Fruit fly (Drosophila melanogaster) whole organism, embryonic: ENCODE data around the gene Cypl.

ENCODE experiments used
- CG10147 ChIP-seq: fragments of 200-800 bp; sonication (Bioruptor generic); optimal IDR thresholded peaks from 2 replicates; lab custom pipeline; 2019; ENCODE audit warnings: missing biosample characterization, mild to moderate bottlenecking, missing genetic modification characterization, moderate library complexity
- CG10209 ChIP-seq: fragments of 200-800 bp; sonication (Bioruptor generic); optimal IDR thresholded peaks from 3 replicates; lab custom pipeline; 2017; ENCODE audit warnings: missing biosample characterization, mild to moderate bottlenecking, missing genetic modification characterization, missing genetic modification reagents
- CG10366 ChIP-seq: fragments of 200-800 bp; sonication (Bioruptor generic); IDR thresholded peaks from 2 replicates; pipeline ENCODE4 v1.3.6; 2022; ENCODE audit warnings: missing biosample characterization, missing genetic modification characterization
- CG10654 ChIP-seq: fragments of 200-800 bp; sonication (Bioruptor generic); optimal IDR thresholded peaks from 2 replicates; lab custom pipeline; 2016; ENCODE audit warnings: missing biosample characterization, missing genetic modification characterization
- CG18476 ChIP-seq: fragments of 200-800 bp; sonication (Bioruptor generic); optimal IDR thresholded peaks from 2 replicates; lab custom pipeline; 2016; ENCODE audit warnings: missing biosample characterization, mild to moderate bottlenecking, missing genetic modification characterization
- CG2129 ChIP-seq: fragments of 200-800 bp; sonication (Bioruptor generic); IDR thresholded peaks from 2 replicates; pipeline ENCODE4 v1.3.6; 2022; ENCODE audit warnings: missing biosample characterization, missing genetic modification characterization; ENCODE audit not compliant: partially characterized antibody
- CG2199 ChIP-seq: fragments of 200-800 bp; sonication (Bioruptor generic); IDR thresholded peaks from 3 replicates; pipeline ENCODE4 v1.3.6; 2022; ENCODE audit warnings: missing biosample characterization, missing genetic modification characterization
- CG3065 ChIP-seq: fragments of 200-800 bp; sonication (Bioruptor generic); optimal IDR thresholded peaks from 2 replicates; lab custom pipeline; 2016; ENCODE audit warnings: missing biosample characterization, missing genetic modification characterization
- CG3407 ChIP-seq: fragments of 200-800 bp; sonication (Bioruptor generic); optimal IDR thresholded peaks from 2 replicates; lab custom pipeline; 2018; ENCODE audit warnings: missing biosample characterization, mild to moderate bottlenecking, missing genetic modification characterization
- CG5180 ChIP-seq: fragments of 200-800 bp; sonication (Bioruptor generic); optimal IDR thresholded peaks from 3 replicates; lab custom pipeline; 2017; ENCODE audit warnings: missing biosample characterization, missing genetic modification characterization, mild to moderate bottlenecking, moderate library complexity, missing genetic modification reagents
- CG6765 ChIP-seq: fragments of 200-800 bp; sonication (Bioruptor generic); optimal IDR thresholded peaks from 3 replicates; lab custom pipeline; 2017; ENCODE audit warnings: missing biosample characterization, mild to moderate bottlenecking, missing genetic modification characterization
- CG6813 ChIP-seq: fragments of 200-800 bp; sonication (Bioruptor generic); optimal IDR thresholded peaks from 2 replicates; lab custom pipeline; 2017; ENCODE audit warnings: missing biosample characterization, missing genetic modification characterization, mild to moderate bottlenecking, moderate library complexity, missing genetic modification reagents
- CG7357 ChIP-seq: fragments of 200-800 bp; sonication (Bioruptor generic); IDR thresholded peaks from 3 replicates; pipeline ENCODE4 v1.3.6; 2022; ENCODE audit warnings: missing biosample characterization, missing genetic modification characterization
- CG8924 ChIP-seq: fragments of 200-800 bp; optimal IDR thresholded peaks from 3 replicates; lab custom pipeline; 2019; ENCODE audit warnings: missing biosample characterization, mild to moderate bottlenecking, missing genetic modification characterization, moderate library complexity
- Eip74EF ChIP-seq, 2 experiments: fragments of 200-800 bp in 1 of 2; fragments of >200 bp in 1 of 2; sonication (Bioruptor generic) in 1 of 2; optimal IDR thresholded peaks; 2 replicates each; lab custom pipeline; 2017 to 2019; ENCODE audit warnings: missing biosample characterization in 2 of 2, missing genetic modification characterization in 2 of 2, mild to moderate bottlenecking in 1 of 2, moderate library complexity in 1 of 2
- Ets97D ChIP-seq: fragments of 200-800 bp; sonication (Bioruptor generic); optimal IDR thresholded peaks from 3 replicates; lab custom pipeline; 2016; ENCODE audit warnings: missing biosample characterization, missing genetic modification characterization
- Gug ChIP-seq: fragments of 200-800 bp; sonication (Bioruptor generic); IDR thresholded peaks from 4 replicates; pipeline ENCODE4 v1.3.6; 2022; ENCODE audit warnings: missing biosample characterization, missing genetic modification characterization
- HHEX ChIP-seq: fragments of 200-800 bp; sonication (Bioruptor generic); optimal IDR thresholded peaks from 3 replicates; lab custom pipeline; 2017; ENCODE audit warnings: missing biosample characterization, mild to moderate bottlenecking, missing genetic modification characterization, missing genetic modification reagents
- Hr39 ChIP-seq: fragments of >200 bp; optimal IDR thresholded peaks from 2 replicates; lab custom pipeline; 2017
- NC2α ChIP-seq: fragments of 200-800 bp; sonication (Bioruptor generic); optimal IDR thresholded peaks from 2 replicates; lab custom pipeline; 2016; ENCODE audit warnings: missing biosample characterization, missing genetic modification characterization
- Nf-YB ChIP-seq: fragments of 200-800 bp; sonication (Bioruptor generic); optimal IDR thresholded peaks from 3 replicates; lab custom pipeline; 2019; ENCODE audit warnings: missing biosample characterization, mild to moderate bottlenecking, missing genetic modification characterization, moderate library complexity
- Oaz ChIP-seq: fragments of 200-800 bp; sonication (Bioruptor generic); IDR thresholded peaks from 2 replicates; pipeline ENCODE4 v1.3.6; 2022; ENCODE audit warnings: missing biosample characterization, missing genetic modification characterization
- Optix ChIP-seq: fragments of 200-800 bp; sonication (Bioruptor generic); IDR thresholded peaks from 3 replicates; pipeline ENCODE4 v1.3.6; 2022; ENCODE audit warnings: missing biosample characterization, missing genetic modification characterization
- Ptx1 ChIP-seq: fragments of 200-800 bp; sonication (Bioruptor generic); IDR thresholded peaks from 2 replicates; pipeline ENCODE4 v1.3.6; 2022; ENCODE audit warnings: missing biosample characterization, missing genetic modification characterization
- Vsx1 ChIP-seq: fragments of 200-800 bp; sonication (Bioruptor generic); optimal IDR thresholded peaks from 2 replicates; lab custom pipeline; 2017; ENCODE audit warnings: missing biosample characterization, mild to moderate bottlenecking, missing genetic modification characterization, missing genetic modification reagents
- bsh ChIP-seq, 2 experiments: fragments of 200-800 bp; sonication (Bioruptor generic); optimal IDR thresholded peaks; 2 replicates each; lab custom pipeline; 2017 to 2018; ENCODE audit warnings: mild to moderate bottlenecking in 2 of 2, missing biosample characterization in 2 of 2, missing genetic modification characterization in 2 of 2, moderate library complexity in 1 of 2
- caup ChIP-seq: fragments of 200-800 bp; sonication (Bioruptor generic); optimal IDR thresholded peaks from 3 replicates; lab custom pipeline; 2017; ENCODE audit warnings: missing biosample characterization, mild to moderate bottlenecking, missing genetic modification characterization, moderate library complexity; ENCODE audit not compliant: severe bottlenecking
- cg ChIP-seq: fragments of 200-800 bp; sonication (Bioruptor generic); optimal IDR thresholded peaks from 3 replicates; lab custom pipeline; 2019; ENCODE audit warnings: missing biosample characterization, mild to moderate bottlenecking, missing genetic modification characterization, moderate library complexity
- croc ChIP-seq: fragments of 200-800 bp; sonication (Bioruptor generic); conservative IDR thresholded peaks from 3 replicates; pipeline ENCODE4 v1.3.6; 2022; ENCODE audit warnings: missing biosample characterization, missing genetic modification characterization
- dimm ChIP-seq: fragments of 200-800 bp; sonication (Bioruptor generic); IDR thresholded peaks from 2 replicates; pipeline ENCODE4 v1.3.6; 2022; ENCODE audit warnings: missing biosample characterization, missing genetic modification characterization
- hkb ChIP-seq, 2 experiments: fragments of 200-800 bp in 1 of 2; fragments of >200 bp in 1 of 2; sonication (Bioruptor generic) in 1 of 2; IDR thresholded peaks in 1 of 2; optimal IDR thresholded peaks in 1 of 2; 2 replicates each; pipeline versions ENCODE4 v1.3.6 to Lab custom; 2017 to 2022; ENCODE audit warnings: missing biosample characterization in 1 of 2, missing genetic modification characterization in 1 of 2
- kah ChIP-seq: fragments of 200-800 bp; sonication (Bioruptor generic); optimal IDR thresholded peaks from 2 replicates; lab custom pipeline; 2018; ENCODE audit warnings: missing biosample characterization, mild to moderate bottlenecking, missing genetic modification characterization
- lola ChIP-seq, 3 experiments: fragments of >200 bp in 2 of 3; fragments of 200-800 bp in 1 of 3; sonication (Bioruptor generic) in 1 of 3; optimal IDR thresholded peaks; 2 replicates each; lab custom pipeline; 2017 to 2019; ENCODE audit warnings: missing biosample characterization in 3 of 3, missing genetic modification characterization in 3 of 3, mild to moderate bottlenecking in 1 of 3, moderate library complexity in 1 of 3
- mam ChIP-seq: fragments of 200-800 bp; sonication (Bioruptor generic); optimal IDR thresholded peaks from 3 replicates; lab custom pipeline; 2016; ENCODE audit warnings: missing biosample characterization, missing genetic modification characterization
- pita ChIP-seq: fragments of 200-800 bp; sonication (Bioruptor generic); optimal IDR thresholded peaks from 2 replicates; lab custom pipeline; 2017; ENCODE audit warnings: missing biosample characterization, mild to moderate bottlenecking, missing genetic modification characterization
- prd ChIP-seq, 3 experiments: fragments of >200 bp in 2 of 3; fragments of 200-800 bp in 1 of 3; sonication (Bioruptor generic) in 1 of 3; optimal IDR thresholded peaks in 2 of 3; IDR thresholded peaks in 1 of 3; 2 replicates in 2 of 3; 3 replicates in 1 of 3; pipeline versions ENCODE4 v1.3.6 to Lab custom; 2017 to 2022; ENCODE audit warnings: missing biosample characterization in 1 of 3, missing genetic modification characterization in 1 of 3
- pros ChIP-seq: fragments of 200-800 bp; sonication (Bioruptor generic); optimal IDR thresholded peaks from 3 replicates; lab custom pipeline; 2019; ENCODE audit warnings: missing biosample characterization, mild to moderate bottlenecking, missing genetic modification characterization, moderate library complexity
- repo ChIP-seq: fragments of 200-800 bp; sonication (Bioruptor generic); optimal IDR thresholded peaks from 2 replicates; lab custom pipeline; 2016; ENCODE audit warnings: missing biosample characterization, missing genetic modification characterization
- sens-2 ChIP-seq: fragments of 200-800 bp; sonication (Bioruptor generic); IDR thresholded peaks from 2 replicates; pipeline ENCODE4 v1.3.6; 2022; ENCODE audit warnings: missing biosample characterization, missing genetic modification characterization
- sisA ChIP-seq: fragments of 200-800 bp; sonication (Bioruptor generic); IDR thresholded peaks from 2 replicates; pipeline ENCODE4 v1.3.6; 2022; ENCODE audit warnings: missing biosample characterization, missing genetic modification characterization
- slbo ChIP-seq: fragments of 200-800 bp; sonication (Bioruptor generic); IDR thresholded peaks from 2 replicates; pipeline ENCODE4 v1.3.6; 2022; ENCODE audit warnings: missing biosample characterization, missing genetic modification characterization
- sob ChIP-seq: fragments of 200-800 bp; sonication (Bioruptor generic); IDR thresholded peaks from 2 replicates; pipeline ENCODE4 v1.3.6; 2022; ENCODE audit warnings: missing biosample characterization, missing genetic modification characterization
- tll ChIP-seq, 2 experiments: fragments of 200-800 bp in 1 of 2; fragments of >200 bp in 1 of 2; sonication (Bioruptor generic) in 1 of 2; optimal IDR thresholded peaks; 2 replicates each; lab custom pipeline; 2017 to 2019; ENCODE audit warnings: missing biosample characterization in 2 of 2, missing genetic modification characterization in 2 of 2, mild to moderate bottlenecking in 1 of 2, moderate library complexity in 1 of 2
- wek ChIP-seq: fragments of 200-800 bp; sonication (Bioruptor generic); optimal IDR thresholded peaks from 3 replicates; lab custom pipeline; 2018; ENCODE audit warnings: missing biosample characterization, mild to moderate bottlenecking, missing genetic modification characterization, moderate library complexity
- wor ChIP-seq: fragments of 200-800 bp; sonication (Bioruptor generic); IDR thresholded peaks from 2 replicates; pipeline ENCODE4 v1.3.6; 2022; ENCODE audit warnings: missing biosample characterization, missing genetic modification characterization
- z ChIP-seq: fragments of 200-800 bp; sonication (Bioruptor generic); IDR thresholded peaks from 3 replicates; pipeline ENCODE4 v1.3.6; 2022; ENCODE audit warnings: missing biosample characterization, missing genetic modification characterization
- zfh1 ChIP-seq: fragments of 200-800 bp; sonication (Bioruptor generic); IDR thresholded peaks from 3 replicates; pipeline ENCODE4 v1.3.6; 2022; ENCODE audit warnings: missing biosample characterization, missing genetic modification characterization

Gene Cypl

DNA sequence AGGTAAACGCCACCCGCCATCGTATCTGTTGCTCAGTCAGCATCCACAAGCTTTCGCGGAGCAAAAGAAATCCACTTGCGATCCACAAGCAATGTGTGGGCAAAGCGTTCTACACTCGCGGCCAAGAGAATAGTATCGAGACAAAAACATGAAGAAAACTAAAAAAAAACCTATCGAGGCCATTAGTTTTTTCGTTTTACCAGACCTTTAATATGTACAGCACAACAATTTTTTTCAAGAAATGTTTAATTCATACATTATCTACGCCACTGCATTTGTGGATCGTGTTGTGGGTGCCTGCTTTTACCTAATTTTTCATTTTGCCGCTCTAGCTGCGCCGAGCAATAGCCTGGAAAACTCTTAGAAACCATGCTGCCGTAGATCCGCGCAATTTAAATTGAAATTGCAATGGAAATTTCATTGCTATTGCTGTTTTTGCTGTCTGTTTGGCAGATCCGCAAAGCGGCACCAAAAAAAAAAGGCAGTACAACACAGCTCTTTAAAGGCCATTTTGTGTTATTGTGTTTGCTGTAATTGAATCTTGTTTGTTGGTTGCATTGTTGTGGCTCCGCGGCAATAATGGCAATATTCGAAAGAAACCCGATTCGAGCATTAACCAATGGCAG lies 20.4 kb upstream of the Cypl start:
- TF ChIP-seq Ets97D (GFP tag; lab: Kevin White, UChicago) = no peak
- peak; percentile 68 for TF ChIP-seq sisA
- TF ChIP-seq lola (GFP tag; optimal IDR thresholded peaks at IDR 0.05; lab: Kevin White, UChicago) = peak in 1 of 3 experiments; percentile 18
- TF ChIP-seq cg (GFP tag; lab: Kevin White, UChicago) = no peak
- TF ChIP-seq CG3065 = no peak
- no peak for TF ChIP-seq CG2129
- TF ChIP-seq pita (GFP tag; lab: Kevin White, UChicago) = no peak
- TF ChIP-seq hkb (optimal IDR thresholded peaks at IDR 0.05; lab: Kevin White, UChicago) = no peak
- peak; percentile 90 for TF ChIP-seq hkb (GFP tag; IDR thresholded peaks at IDR 0.05; lab: Robert Waterston, UW)
- peak; percentile 34 for TF ChIP-seq CG18476 (GFP tag; lab: Kevin White, UChicago)
- TF ChIP-seq Eip74EF (GFP tag; optimal IDR thresholded peaks at IDR 0.05; lab: Kevin White, UChicago) = peak in 1 of 2 experiments; percentile 78
- TF ChIP-seq CG3407 (GFP tag; lab: Kevin White, UChicago) = peak; percentile 6
- TF ChIP-seq pros = no peak
- peak; percentile 77 for TF ChIP-seq Ptx1 (GFP tag; lab: Robert Waterston, UW)
- no peak for TF ChIP-seq NC2α
- peak; percentile 82; the same call in 2 of the 3 replicates for TF ChIP-seq CG2199
- no peak for TF ChIP-seq CG6765 (GFP tag; lab: Kevin White, UChicago)
- peak; percentile 56; the same call in 1 of the 3 replicates for TF ChIP-seq Optix (GFP tag; lab: Robert Waterston, UW)
- TF ChIP-seq slbo (GFP tag; lab: Robert Waterston, UW) = peak; percentile 57
- no peak for TF ChIP-seq Hr39 (lab: Kevin White, UChicago)
- peak; percentile 39; the same call in 1 of the 2 replicates for TF ChIP-seq dimm (GFP tag; lab: Robert Waterston, UW)
- TF ChIP-seq z (GFP tag; lab: Robert Waterston, UW) = 0 out of 3 replicates have a peak, but pooled peaks have one; percentile 38
- TF ChIP-seq CG7357 (GFP tag; lab: Robert Waterston, UW) = 0 out of 3 replicates have a peak, but pooled peaks have one; percentile 43
- TF ChIP-seq Gug (GFP tag; lab: Robert Waterston, UW) = peak; percentile 6; the same call in 1 of the 4 replicates
- TF ChIP-seq CG10654 (GFP tag; lab: Kevin White, UChicago) = peak; percentile 28
- TF ChIP-seq CG10366 (GFP tag; lab: Robert Waterston, UW) = peak; percentile 42; the same call in 1 of the 2 replicates
- peak in 1 of 2 experiments; percentile 78 for TF ChIP-seq bsh (GFP tag; optimal IDR thresholded peaks at IDR 0.05; lab: Kevin White, UChicago)
- TF ChIP-seq tll (GFP tag; optimal IDR thresholded peaks at IDR 0.05; lab: Kevin White, UChicago) = no peak
- TF ChIP-seq sob (GFP tag; lab: Robert Waterston, UW) = peak; percentile 74
- TF ChIP-seq Nf-YB (GFP tag; lab: Kevin White, UChicago) = peak; percentile 20
- TF ChIP-seq Vsx1 (GFP tag; lab: Kevin White, UChicago) = no peak
- peak; percentile 67 for TF ChIP-seq CG10147 (GFP tag; lab: Kevin White, UChicago)
- TF ChIP-seq Oaz (GFP tag; lab: Robert Waterston, UW) = no peak
- TF ChIP-seq croc (GFP tag; lab: Robert Waterston, UW) = peak; percentile 27; the same call in 1 of the 3 replicates
- TF ChIP-seq kah (GFP tag; lab: Kevin White, UChicago) = peak; percentile 35
- TF ChIP-seq CG10209 = peak; percentile 25
- peak; percentile 47 for TF ChIP-seq HHEX (GFP tag; lab: Kevin White, UChicago)
- TF ChIP-seq CG5180 = peak; percentile 64
- TF ChIP-seq CG8924 = peak; percentile 37
- no peak for TF ChIP-seq prd (optimal IDR thresholded peaks at IDR 0.05; lab: Kevin White, UChicago)
- TF ChIP-seq prd (GFP tag; IDR thresholded peaks at IDR 0.05; lab: Robert Waterston, UW) = peak; percentile 79
- peak; percentile 1 for TF ChIP-seq wek (GFP tag; lab: Kevin White, UChicago)
- TF ChIP-seq CG6813 (GFP tag; lab: Kevin White, UChicago) = peak; percentile 29
- peak; percentile 16 for TF ChIP-seq repo (GFP tag; lab: Kevin White, UChicago)
- TF ChIP-seq wor (GFP tag; lab: Robert Waterston, UW) = peak; percentile 39; the same call in 1 of the 2 replicates
- peak; percentile 61 for TF ChIP-seq caup (GFP tag; lab: Kevin White, UChicago)
- peak; percentile 83 for TF ChIP-seq zfh1
- TF ChIP-seq sens-2 (GFP tag; lab: Robert Waterston, UW) = peak; percentile 62; the same call in 1 of the 2 replicates
- peak; percentile 24 for TF ChIP-seq mam (GFP tag; lab: Kevin White, UChicago)
